Worm (Caenorhabditis elegans) whole organism, L2 larva: ENCODE data around the gene kap-1.

Source experiments
- C34F6.9 ChIP-seq: fragments of 150-350 bp; optimal IDR thresholded peaks from 2 replicates; lab custom pipeline; 2014; ENCODE audit warnings: missing biosample characterization, missing genetic modification characterization
- F13H6.1 ChIP-seq: sonication (generic microtip); optimal IDR thresholded peaks from 2 replicates; lab custom pipeline; 2016; ENCODE audit warnings: missing genetic modification characterization, missing compliant biosample characterization
- R02D3.7 ChIP-seq: fragments of 150-350 bp; optimal IDR thresholded peaks from 2 replicates; lab custom pipeline; 2014; ENCODE audit warnings: missing biosample characterization, missing genetic modification characterization
- Y55F3AM.14 ChIP-seq: fragments of 200-800 bp; sonication (Bioruptor generic); optimal IDR thresholded peaks from 2 replicates; lab custom pipeline; 2018; ENCODE audit warnings: mild to moderate bottlenecking, missing genetic modification characterization, missing compliant biosample characterization
- ZK546.5 ChIP-seq: sonication (generic microtip); optimal IDR thresholded peaks from 2 replicates; lab custom pipeline; 2017; ENCODE audit warnings: missing biosample characterization, missing genetic modification characterization
- alr-1 ChIP-seq: fragments of 150-350 bp; optimal IDR thresholded peaks from 2 replicates; lab custom pipeline; 2014; ENCODE audit warnings: missing biosample characterization, missing genetic modification characterization
- aly-2 ChIP-seq: fragments of 150-350 bp; optimal IDR thresholded peaks from 2 replicates; lab custom pipeline; 2014; ENCODE audit warnings: missing biosample characterization, missing genetic modification characterization
- ama-1 ChIP-seq: fragments of 150-350 bp; optimal IDR thresholded peaks from 2 replicates; lab custom pipeline; 2018; ENCODE audit warnings: inconsistent platforms
- blmp-1 ChIP-seq: sonication (generic microtip); optimal IDR thresholded peaks from 2 replicates; lab custom pipeline; 2017; ENCODE audit warnings: missing genetic modification characterization, mild to moderate bottlenecking, missing compliant biosample characterization, antibody characterized with exemption, moderate library complexity; ENCODE audit not compliant: insufficient read depth
- ceh-16 ChIP-seq: fragments of 150-350 bp; optimal IDR thresholded peaks from 2 replicates; lab custom pipeline; 2014; ENCODE audit warnings: missing biosample characterization, missing genetic modification characterization
- ceh-82 ChIP-seq: fragments of 150-350 bp; optimal IDR thresholded peaks from 2 replicates; lab custom pipeline; 2014; ENCODE audit warnings: missing biosample characterization, missing genetic modification characterization
- crh-2 ChIP-seq: sonication (generic microtip); optimal IDR thresholded peaks from 2 replicates; lab custom pipeline; 2017; ENCODE audit warnings: missing biosample characterization, missing genetic modification characterization
- dmd-4 ChIP-seq: sonication (generic microtip); optimal IDR thresholded peaks from 2 replicates; lab custom pipeline; 2017; ENCODE audit warnings: missing biosample characterization, missing genetic modification characterization
- egl-27 ChIP-seq: sonication (generic microtip); optimal IDR thresholded peaks from 3 replicates; lab custom pipeline; 2017; ENCODE audit warnings: missing biosample characterization, missing genetic modification reagents, missing genetic modification characterization
- elt-1 ChIP-seq: fragments of 150-350 bp; optimal IDR thresholded peaks from 2 replicates; lab custom pipeline; 2014; ENCODE audit warnings: missing biosample characterization, missing genetic modification characterization
- fos-1 ChIP-seq: fragments of 150-350 bp; optimal IDR thresholded peaks from 2 replicates; lab custom pipeline; 2014; ENCODE audit warnings: missing biosample characterization, missing genetic modification characterization
- gmeb-1 ChIP-seq: fragments of 150-350 bp; optimal IDR thresholded peaks from 2 replicates; lab custom pipeline; 2014; ENCODE audit warnings: missing biosample characterization, missing genetic modification characterization
- lin-11 ChIP-seq: fragments of 150-350 bp; sonication (generic microtip); optimal IDR thresholded peaks from 2 replicates; lab custom pipeline; 2014; ENCODE audit warnings: missing biosample characterization, missing genetic modification characterization, inconsistent platforms, mixed read lengths
- lin-13 ChIP-seq: fragments of 150-350 bp; optimal IDR thresholded peaks from 2 replicates; lab custom pipeline; 2014; ENCODE audit warnings: missing biosample characterization, missing genetic modification reagents, missing genetic modification characterization
- lin-39 ChIP-seq: fragments of 150-350 bp; optimal IDR thresholded peaks from 2 replicates; lab custom pipeline; 2014; ENCODE audit warnings: missing biosample characterization, missing genetic modification reagents, missing genetic modification characterization
- lsy-2 ChIP-seq, 2 experiments: fragments of 150-350 bp in 1 of 2; sonication (generic microtip) in 1 of 2; optimal IDR thresholded peaks; 2 replicates each; lab custom pipeline; 2014 to 2017; ENCODE audit warnings: missing biosample characterization in 2 of 2, missing genetic modification characterization in 2 of 2
- mab-5 ChIP-seq: fragments of 150-350 bp; optimal IDR thresholded peaks from 2 replicates; lab custom pipeline; 2014; ENCODE audit warnings: missing biosample characterization, missing genetic modification characterization
- mbf-1 ChIP-seq: sonication (generic microtip); optimal IDR thresholded peaks from 2 replicates; lab custom pipeline; 2017; ENCODE audit warnings: missing biosample characterization, missing genetic modification characterization
- mdl-1 ChIP-seq, 2 experiments: fragments of 150-350 bp in 1 of 2; sonication (generic microtip) in 1 of 2; optimal IDR thresholded peaks; 2 replicates each; lab custom pipeline; 2017; ENCODE audit warnings: missing biosample characterization in 2 of 2, missing genetic modification characterization in 2 of 2
- nhr-10 ChIP-seq: sonication (generic microtip); optimal IDR thresholded peaks from 2 replicates; lab custom pipeline; 2017; ENCODE audit warnings: missing biosample characterization, missing genetic modification characterization
- nhr-12 ChIP-seq: fragments of 150-350 bp; optimal IDR thresholded peaks from 2 replicates; lab custom pipeline; 2014; ENCODE audit warnings: missing biosample characterization, missing genetic modification characterization
- nhr-129 ChIP-seq: fragments of 150-350 bp; optimal IDR thresholded peaks from 2 replicates; lab custom pipeline; 2014; ENCODE audit warnings: missing biosample characterization, missing genetic modification characterization
- nhr-21 ChIP-seq: fragments of 150-350 bp; optimal IDR thresholded peaks from 2 replicates; lab custom pipeline; 2014; ENCODE audit warnings: missing biosample characterization, missing genetic modification characterization
- nhr-23 ChIP-seq: fragments of 150-350 bp; optimal IDR thresholded peaks from 2 replicates; lab custom pipeline; 2014; ENCODE audit warnings: missing biosample characterization, missing genetic modification reagents, missing genetic modification characterization
- nhr-25 ChIP-seq: fragments of 150-350 bp; sonication (generic microtip); optimal IDR thresholded peaks from 3 replicates; lab custom pipeline; 2014; ENCODE audit warnings: missing biosample characterization, missing genetic modification characterization
- nhr-6 ChIP-seq: fragments of 150-350 bp; optimal IDR thresholded peaks from 2 replicates; lab custom pipeline; 2014; ENCODE audit warnings: missing biosample characterization, missing genetic modification characterization
- nhr-77 ChIP-seq: fragments of 150-350 bp; optimal IDR thresholded peaks from 2 replicates; lab custom pipeline; 2014; ENCODE audit warnings: missing biosample characterization, missing genetic modification characterization
- peb-1 ChIP-seq: fragments of 150-350 bp; optimal IDR thresholded peaks from 2 replicates; lab custom pipeline; 2014; ENCODE audit warnings: missing biosample characterization, missing genetic modification characterization
- skn-1 ChIP-seq: sonication (generic microtip); optimal IDR thresholded peaks from 2 replicates; lab custom pipeline; 2017; ENCODE audit warnings: missing biosample characterization, missing genetic modification characterization
- sma-3 ChIP-seq: sonication (generic microtip); optimal IDR thresholded peaks from 2 replicates; lab custom pipeline; 2016; ENCODE audit warnings: missing genetic modification reagents, missing genetic modification characterization, missing compliant biosample characterization
- sma-9 ChIP-seq, 2 experiments: fragments of 150-350 bp in 1 of 2; sonication (generic microtip) in 1 of 2; optimal IDR thresholded peaks; 2 replicates each; lab custom pipeline; 2014 to 2016; ENCODE audit warnings: missing genetic modification characterization in 2 of 2, mild to moderate bottlenecking in 1 of 2, missing biosample characterization in 1 of 2, missing compliant biosample characterization in 1 of 2, missing genetic modification reagents in 1 of 2, moderate library complexity in 1 of 2
- snpc-4 ChIP-seq: fragments of 150-350 bp; optimal IDR thresholded peaks from 2 replicates; lab custom pipeline; 2014; ENCODE audit warnings: missing biosample characterization, missing genetic modification characterization
- unc-39 ChIP-seq: fragments of 150-350 bp; optimal IDR thresholded peaks from 2 replicates; lab custom pipeline; 2014; ENCODE audit warnings: missing biosample characterization, missing genetic modification characterization
- unc-55 ChIP-seq: fragments of 150-350 bp; sonication (generic microtip); optimal IDR thresholded peaks from 3 replicates; lab custom pipeline; 2014; ENCODE audit warnings: missing biosample characterization, missing genetic modification reagents, missing genetic modification characterization
- unc-62 ChIP-seq: fragments of 150-350 bp; optimal IDR thresholded peaks from 2 replicates; lab custom pipeline; 2014; ENCODE audit warnings: missing biosample characterization, missing genetic modification reagents, missing genetic modification characterization
- zag-1 ChIP-seq: fragments of 150-350 bp; optimal IDR thresholded peaks from 2 replicates; lab custom pipeline; 2014; ENCODE audit warnings: missing biosample characterization, missing genetic modification characterization
- ztf-1 ChIP-seq: fragments of 200-800 bp; sonication (Bioruptor generic); conservative IDR thresholded peaks from 2 replicates; pipeline ENCODE4 v1.3.6; 2022; ENCODE audit warnings: missing genetic modification characterization, missing compliant biosample characterization
- ztf-11 ChIP-seq: sonication (generic microtip); optimal IDR thresholded peaks from 2 replicates; lab custom pipeline; 2017; ENCODE audit warnings: missing biosample characterization, missing genetic modification characterization
- ztf-4 ChIP-seq: fragments of 150-350 bp; optimal IDR thresholded peaks from 2 replicates; lab custom pipeline; 2014; ENCODE audit warnings: missing biosample characterization, missing genetic modification characterization

Gene kap-1

DNA sequence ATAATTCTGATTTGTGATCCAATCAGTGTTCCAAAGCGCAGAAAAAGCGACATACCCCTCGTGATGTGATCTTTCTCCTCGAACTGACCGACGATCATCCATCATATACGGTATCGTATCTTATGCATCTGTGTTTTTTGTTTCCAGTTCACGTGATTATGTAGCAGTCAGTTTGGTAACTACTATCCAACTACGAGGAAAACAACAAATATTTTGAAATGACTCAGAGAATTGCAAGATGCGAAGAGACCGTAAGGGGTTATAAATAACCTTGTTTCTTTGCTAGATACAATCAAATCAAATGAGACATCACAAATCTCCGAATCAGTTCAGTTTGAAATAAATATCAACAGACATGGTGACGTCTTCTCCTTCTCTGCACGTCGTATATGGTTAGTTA, 38.5 kb upstream of the kap-1 start:
- TF ChIP-seq nhr-129 (peak; percentile 58), gmeb-1 (tag; lab: Kevin White, UChicago) (no peak), unc-62 (no peak), nhr-21 (tag; lab: Kevin White, UChicago) (peak; percentile 84), mdl-1 (tag; optimal IDR thresholded peaks at IDR 0.05; lab: Kevin White, UChicago) (peak in 1 of 2 experiments; percentile 32), skn-1 (no peak), lsy-2 (tag; optimal IDR thresholded peaks at IDR 0.05; lab: Kevin White, UChicago) (peak in 1 of 2 experiments; percentile 71), nhr-6 (peak; percentile 51), mbf-1 (no peak), snpc-4 (tag; lab: Kevin White, UChicago) (no peak), nhr-23 (peak; percentile 24), R02D3.7 (tag; lab: Kevin White, UChicago) (no peak), dmd-4 (no peak), fos-1 (peak; percentile 21), ama-1 (lab: Kevin White, UChicago) (no peak), sma-3 (GFP tag; lab: Kevin White, UChicago) (peak; percentile 98), blmp-1 (tag; lab: Kevin White, UChicago) (peak; percentile 72), crh-2 (tag; lab: Kevin White, UChicago) (peak; percentile 63), lin-13 (no peak), nhr-25 (tag; lab: Kevin White, UChicago) (peak; percentile 89), zag-1 (tag; lab: Kevin White, UChicago) (no peak), sma-9 (GFP tag; optimal IDR thresholded peaks at IDR 0.05; lab: Kevin White, UChicago) (peak; percentile 83), sma-9 (tag; optimal IDR thresholded peaks at IDR 0.05; lab: Kevin White, UChicago) (no peak), ceh-16 (tag; lab: Kevin White, UChicago) (peak; percentile 67), unc-55 (no peak), elt-1 (tag; lab: Kevin White, UChicago) (peak; percentile 37), ztf-1 (GFP tag; lab: Robert Waterston, UW) (no peak)

DNA sequence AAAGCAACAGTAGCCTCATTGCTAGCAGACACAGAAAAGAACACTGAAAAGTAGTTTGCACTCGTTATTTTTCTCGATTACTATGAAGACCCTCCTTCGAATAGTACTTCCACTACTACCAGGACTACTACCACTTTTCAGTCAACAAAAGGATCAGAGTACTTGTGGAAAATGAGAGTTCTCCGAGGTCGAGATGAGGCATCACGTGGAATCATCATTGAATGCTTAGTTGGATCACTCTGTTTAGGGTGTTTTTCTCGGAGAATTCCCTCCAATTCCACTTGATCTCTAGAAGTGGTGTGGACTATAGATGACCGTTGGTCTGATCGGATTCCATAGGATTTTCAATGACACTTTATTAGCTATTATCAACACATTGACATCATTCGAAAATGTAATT, 37.9 kb upstream of the kap-1 start:
- TF ChIP-seq nhr-25 (tag; lab: Kevin White, UChicago) (peak; percentile 43), dmd-4 (no peak), sma-3 (GFP tag; lab: Kevin White, UChicago) (no peak), nhr-129 (peak; percentile 9), Y55F3AM.14 (GFP tag; lab: Kevin White, UChicago) (no peak), zag-1 (tag; lab: Kevin White, UChicago) (no peak), mab-5 (tag; lab: Kevin White, UChicago) (no peak), lin-39 (tag; lab: Kevin White, UChicago) (no peak), snpc-4 (tag; lab: Kevin White, UChicago) (no peak), nhr-77 (tag; lab: Kevin White, UChicago) (no peak), nhr-12 (tag; lab: Kevin White, UChicago) (no peak), skn-1 (no peak), gmeb-1 (tag; lab: Kevin White, UChicago) (no peak), nhr-6 (no peak), crh-2 (tag; lab: Kevin White, UChicago) (no peak), nhr-23 (no peak), F13H6.1 (no peak), unc-55 (no peak), lin-11 (tag; lab: Kevin White, UChicago) (no peak), R02D3.7 (tag; lab: Kevin White, UChicago) (no peak), sma-9 (GFP tag; optimal IDR thresholded peaks at IDR 0.05; lab: Kevin White, UChicago) (peak; percentile 41), sma-9 (tag; optimal IDR thresholded peaks at IDR 0.05; lab: Kevin White, UChicago) (no peak), ama-1 (lab: Kevin White, UChicago) (no peak), ceh-82 (no peak), ztf-1 (GFP tag; lab: Robert Waterston, UW) (no peak), unc-39 (tag; lab: Kevin White, UChicago) (no peak)

DNA sequence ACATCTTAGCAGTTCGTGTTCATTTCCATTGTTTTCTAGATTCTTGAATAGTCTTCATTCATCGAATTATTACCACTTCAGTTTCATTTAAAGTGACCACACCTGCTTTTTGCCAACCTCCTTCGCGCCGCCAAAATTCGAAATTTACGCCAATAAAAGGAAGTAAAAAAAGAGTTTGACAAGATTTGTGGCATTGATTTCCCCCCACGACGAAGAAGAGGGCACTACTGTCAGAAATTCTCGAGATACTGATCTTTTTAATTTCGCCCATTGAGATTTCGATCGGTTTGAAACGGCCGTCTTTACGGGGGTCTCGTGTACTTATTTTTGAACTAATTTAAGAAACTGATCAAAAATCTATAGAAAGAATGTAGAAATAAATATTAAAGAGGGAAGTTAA, 37.0 kb upstream of the kap-1 start:
- TF ChIP-seq ztf-4: no peak
- no peak for TF ChIP-seq dmd-4
- no peak for TF ChIP-seq egl-27
- TF ChIP-seq Y55F3AM.14 (GFP tag; lab: Kevin White, UChicago): no peak
- no peak for TF ChIP-seq nhr-23
- peak; percentile 43 for TF ChIP-seq elt-1 (tag; lab: Kevin White, UChicago)
- no peak for TF ChIP-seq zag-1 (tag; lab: Kevin White, UChicago)
- no peak for TF ChIP-seq mab-5 (tag; lab: Kevin White, UChicago)
- peak; percentile 7 for TF ChIP-seq nhr-25 (tag; lab: Kevin White, UChicago)
- TF ChIP-seq ztf-11 (tag; lab: Kevin White, UChicago): no peak
- TF ChIP-seq C34F6.9 (tag; lab: Kevin White, UChicago): no peak
- no peak for TF ChIP-seq nhr-21 (tag; lab: Kevin White, UChicago)
- no peak for TF ChIP-seq lsy-2 (tag; optimal IDR thresholded peaks at IDR 0.05; lab: Kevin White, UChicago)
- TF ChIP-seq crh-2 (tag; lab: Kevin White, UChicago): no peak
- TF ChIP-seq gmeb-1 (tag; lab: Kevin White, UChicago): no peak
- TF ChIP-seq ztf-1 (GFP tag; lab: Robert Waterston, UW): no peak
- no peak for TF ChIP-seq F13H6.1
- TF ChIP-seq ceh-16 (tag; lab: Kevin White, UChicago): peak; percentile 33
- TF ChIP-seq unc-62: no peak
- no peak for TF ChIP-seq lin-13
- TF ChIP-seq ZK546.5 (tag; lab: Kevin White, UChicago): no peak
- TF ChIP-seq sma-9 (GFP tag; optimal IDR thresholded peaks at IDR 0.05; lab: Kevin White, UChicago): peak; percentile 27
- TF ChIP-seq sma-9 (tag; optimal IDR thresholded peaks at IDR 0.05; lab: Kevin White, UChicago): no peak
- no peak for TF ChIP-seq nhr-10 (tag; lab: Kevin White, UChicago)
- no peak for TF ChIP-seq nhr-77 (tag; lab: Kevin White, UChicago)
- TF ChIP-seq alr-1 (tag; lab: Kevin White, UChicago): no peak
- no peak for TF ChIP-seq aly-2 (tag; lab: Kevin White, UChicago)
- no peak for TF ChIP-seq snpc-4 (tag; lab: Kevin White, UChicago)
- no peak for TF ChIP-seq sma-3 (GFP tag; lab: Kevin White, UChicago)
- TF ChIP-seq ama-1 (lab: Kevin White, UChicago): no peak
- no peak for TF ChIP-seq nhr-12 (tag; lab: Kevin White, UChicago)
- TF ChIP-seq mdl-1 (tag; optimal IDR thresholded peaks at IDR 0.05; lab: Kevin White, UChicago): no peak
- TF ChIP-seq peb-1: no peak
- no peak for TF ChIP-seq unc-39 (tag; lab: Kevin White, UChicago)
- TF ChIP-seq fos-1: no peak
